Fruit fly (Drosophila melanogaster) whole organism, embryonic: Measurements from ENCODE around the gene CG7430.

Experiments used
- BEAF-32 ChIP-seq: fragments of 200-800 bp; sonication (Bioruptor generic); optimal IDR thresholded peaks from 3 replicates; lab custom pipeline; 2017; ENCODE audit warnings: missing biosample characterization, missing genetic modification characterization, mild to moderate bottlenecking, moderate library complexity, missing genetic modification reagents
- CG10147 ChIP-seq: fragments of 200-800 bp; sonication (Bioruptor generic); optimal IDR thresholded peaks from 2 replicates; lab custom pipeline; 2019; ENCODE audit warnings: missing biosample characterization, mild to moderate bottlenecking, missing genetic modification characterization, moderate library complexity
- CG10959 ChIP-seq: fragments of 200-800 bp; sonication (Bioruptor generic); IDR thresholded peaks from 2 replicates; pipeline ENCODE4 v1.3.6; 2022; ENCODE audit warnings: missing biosample characterization, missing genetic modification characterization
- CG11093 ChIP-seq: fragments of 200-800 bp; sonication (Bioruptor generic); IDR thresholded peaks from 3 replicates; pipeline ENCODE4 v1.3.6; 2022; ENCODE audit warnings: missing biosample characterization, missing genetic modification characterization
- CG11247 ChIP-seq: fragments of 200-800 bp; sonication (Bioruptor generic); IDR thresholded peaks from 2 replicates; pipeline ENCODE4 v1.3.6; 2022; ENCODE audit warnings: missing biosample characterization, missing genetic modification characterization
- CG13775 ChIP-seq: fragments of 200-800 bp; sonication (Bioruptor generic); optimal IDR thresholded peaks from 3 replicates; lab custom pipeline; 2017; ENCODE audit warnings: missing biosample characterization, mild to moderate bottlenecking, missing genetic modification characterization
- CG1647 ChIP-seq: fragments of 200-800 bp; sonication (Bioruptor generic); optimal IDR thresholded peaks from 3 replicates; lab custom pipeline; 2016; ENCODE audit warnings: missing biosample characterization, missing genetic modification characterization
- CG16779 ChIP-seq: fragments of 200-800 bp; sonication (Bioruptor generic); IDR thresholded peaks from 2 replicates; pipeline ENCODE4 v1.3.6; 2022; ENCODE audit warnings: missing biosample characterization, missing genetic modification characterization
- CG17359 ChIP-seq: fragments of 200-800 bp; sonication (Bioruptor generic); optimal IDR thresholded peaks from 3 replicates; lab custom pipeline; 2018; ENCODE audit warnings: missing biosample characterization, mild to moderate bottlenecking, missing genetic modification characterization, moderate library complexity
- CG17568 ChIP-seq: fragments of 200-800 bp; sonication (Bioruptor generic); optimal IDR thresholded peaks from 2 replicates; lab custom pipeline; 2018; ENCODE audit warnings: missing biosample characterization, mild to moderate bottlenecking, missing genetic modification characterization, moderate library complexity
- CG17829 ChIP-seq: fragments of 200-800 bp; optimal IDR thresholded peaks from 2 replicates; lab custom pipeline; 2019; ENCODE audit warnings: missing biosample characterization, mild to moderate bottlenecking, missing genetic modification characterization, moderate library complexity
- CG30431 ChIP-seq: fragments of 200-800 bp; sonication (Bioruptor generic); optimal IDR thresholded peaks from 2 replicates; lab custom pipeline; 2017; ENCODE audit warnings: missing biosample characterization, missing genetic modification characterization
- CG34376 ChIP-seq: fragments of 200-800 bp; sonication (Bioruptor generic); optimal IDR thresholded peaks from 2 replicates; lab custom pipeline; 2018; ENCODE audit warnings: missing biosample characterization, mild to moderate bottlenecking, missing genetic modification characterization
- CG3726 ChIP-seq: fragments of 200-800 bp; sonication (Bioruptor generic); IDR thresholded peaks from 3 replicates; pipeline ENCODE4, ENCODE4 v1.3.6; 2022; ENCODE audit warnings: missing biosample characterization, missing genetic modification characterization
- CG3838 ChIP-seq: fragments of 200-800 bp; sonication (Bioruptor generic); optimal IDR thresholded peaks from 3 replicates; lab custom pipeline; 2016; ENCODE audit warnings: missing biosample characterization, missing genetic modification characterization
- CG43689 ChIP-seq: fragments of 200-800 bp; sonication (Bioruptor generic); IDR thresholded peaks from 2 replicates; pipeline ENCODE4 v1.3.6; 2022; ENCODE audit warnings: missing biosample characterization, missing genetic modification characterization
- CG4617 ChIP-seq: fragments of 200-800 bp; sonication (Bioruptor generic); optimal IDR thresholded peaks from 3 replicates; lab custom pipeline; 2016; ENCODE audit warnings: missing biosample characterization, missing genetic modification characterization, borderline replicate concordance
- CG4707 ChIP-seq: fragments of 200-800 bp; sonication (Bioruptor generic); optimal IDR thresholded peaks from 2 replicates; lab custom pipeline; 2018; ENCODE audit warnings: missing biosample characterization, mild to moderate bottlenecking, missing genetic modification characterization, moderate library complexity
- CG5180 ChIP-seq: fragments of 200-800 bp; sonication (Bioruptor generic); optimal IDR thresholded peaks from 3 replicates; lab custom pipeline; 2017; ENCODE audit warnings: missing biosample characterization, missing genetic modification characterization, mild to moderate bottlenecking, moderate library complexity, missing genetic modification reagents
- CG6254 ChIP-seq: fragments of 200-800 bp; sonication (Bioruptor generic); optimal IDR thresholded peaks from 3 replicates; lab custom pipeline; 2017; ENCODE audit warnings: mild to moderate bottlenecking, missing biosample characterization, missing genetic modification reagents, missing genetic modification characterization
- CG6683 ChIP-seq: fragments of 200-800 bp; sonication (Bioruptor generic); optimal IDR thresholded peaks from 2 replicates; lab custom pipeline; 2017; ENCODE audit warnings: missing biosample characterization, mild to moderate bottlenecking, missing genetic modification characterization, missing genetic modification reagents
- CG6689 ChIP-seq: fragments of 200-800 bp; sonication (Bioruptor generic); IDR thresholded peaks from 2 replicates; pipeline ENCODE4 v1.3.6; 2022; ENCODE audit warnings: missing biosample characterization, missing genetic modification characterization
- CG7271 ChIP-seq: fragments of 200-800 bp; sonication (Bioruptor generic); optimal IDR thresholded peaks from 2 replicates; lab custom pipeline; 2018; ENCODE audit warnings: missing biosample characterization, mild to moderate bottlenecking, missing genetic modification characterization, moderate library complexity
- CG7963 ChIP-seq: fragments of 200-800 bp; sonication (Bioruptor generic); IDR thresholded peaks from 3 replicates; pipeline ENCODE4 v1.3.6; 2022; ENCODE audit warnings: missing biosample characterization, missing genetic modification characterization; ENCODE audit not compliant: partially characterized antibody
- CG8388 ChIP-seq: fragments of 200-800 bp; sonication (Bioruptor generic); optimal IDR thresholded peaks from 2 replicates; lab custom pipeline; 2019; ENCODE audit warnings: missing biosample characterization, mild to moderate bottlenecking, missing genetic modification characterization, moderate library complexity
- Chrac-16 ChIP-seq: fragments of 200-800 bp; sonication (Bioruptor generic); optimal IDR thresholded peaks from 3 replicates; lab custom pipeline; 2016; ENCODE audit warnings: missing biosample characterization, missing genetic modification characterization
- D ChIP-seq, 2 experiments: fragments of 200-800 bp in 1 of 2; fragments of >200 bp in 1 of 2; sonication (Bioruptor generic) in 1 of 2; optimal IDR thresholded peaks; 2 replicates in 1 of 2; 3 replicates in 1 of 2; lab custom pipeline; 2017; ENCODE audit warnings: mild to moderate bottlenecking in 1 of 2, missing biosample characterization in 1 of 2, missing genetic modification characterization in 1 of 2, missing genetic modification reagents in 1 of 2
- Dp ChIP-seq: fragments of 200-800 bp; sonication (Bioruptor generic); optimal IDR thresholded peaks from 2 replicates; lab custom pipeline; 2018; ENCODE audit warnings: missing biosample characterization, mild to moderate bottlenecking, missing genetic modification characterization, moderate library complexity
- Dref ChIP-seq: fragments of 200-800 bp; sonication (Bioruptor generic); IDR thresholded peaks from 2 replicates; pipeline ENCODE4 v1.3.6; 2022; ENCODE audit warnings: missing biosample characterization, missing genetic modification characterization
- Elba2 ChIP-seq: fragments of 200-800 bp; sonication (Bioruptor generic); optimal IDR thresholded peaks from 3 replicates; lab custom pipeline; 2016; ENCODE audit warnings: missing biosample characterization, missing genetic modification characterization
- HLHmδ ChIP-seq: fragments of 200-800 bp; sonication (Bioruptor generic); optimal IDR thresholded peaks from 2 replicates; lab custom pipeline; 2018; ENCODE audit warnings: missing biosample characterization, mild to moderate bottlenecking, missing genetic modification characterization, moderate library complexity
- Kr ChIP-seq: fragments of 200-800 bp; sonication (Bioruptor generic); optimal IDR thresholded peaks from 2 replicates; lab custom pipeline; 2017; ENCODE audit warnings: missing biosample characterization, mild to moderate bottlenecking, missing genetic modification characterization
- Mes4 ChIP-seq: fragments of 200-800 bp; sonication (Bioruptor generic); optimal IDR thresholded peaks from 2 replicates; lab custom pipeline; 2016; ENCODE audit warnings: missing biosample characterization, missing genetic modification characterization
- Nf-YC ChIP-seq: fragments of 200-800 bp; optimal IDR thresholded peaks from 3 replicates; lab custom pipeline; 2019; ENCODE audit warnings: missing biosample characterization, mild to moderate bottlenecking, missing genetic modification characterization, moderate library complexity
- Sin3A ChIP-seq: fragments of >200 bp; optimal IDR thresholded peaks from 2 replicates; lab custom pipeline; 2018
- Stat92E ChIP-seq, 3 experiments: fragments of >200 bp in 2 of 3; fragments of 200-800 bp in 1 of 3; sonication (Bioruptor generic) in 1 of 3; optimal IDR thresholded peaks; 2 replicates each; lab custom pipeline; 2017 to 2019; ENCODE audit warnings: missing biosample characterization in 3 of 3, missing genetic modification characterization in 3 of 3, mild to moderate bottlenecking in 1 of 3, moderate library complexity in 1 of 3
- az2 ChIP-seq: fragments of 200-800 bp; sonication (Bioruptor generic); optimal IDR thresholded peaks from 3 replicates; lab custom pipeline; 2016; ENCODE audit warnings: missing biosample characterization, missing genetic modification characterization
- bbx ChIP-seq: fragments of 200-800 bp; sonication (Bioruptor generic); IDR thresholded peaks from 2 replicates; pipeline ENCODE4 v1.3.6; 2022; ENCODE audit warnings: missing biosample characterization, missing genetic modification characterization; ENCODE audit not compliant: partially characterized antibody
- dati ChIP-seq: fragments of 200-800 bp; sonication (Bioruptor generic); IDR thresholded peaks from 2 replicates; pipeline ENCODE4 v1.3.6; 2022; ENCODE audit warnings: missing biosample characterization, missing genetic modification characterization
- esg ChIP-seq: fragments of 200-800 bp; sonication (Bioruptor generic); conservative IDR thresholded peaks from 2 replicates; pipeline ENCODE4 v1.3.6; 2022; ENCODE audit warnings: missing biosample characterization, missing genetic modification characterization
- fd102C ChIP-seq: fragments of 200-800 bp; sonication (Bioruptor generic); optimal IDR thresholded peaks from 2 replicates; lab custom pipeline; 2018; ENCODE audit warnings: missing biosample characterization, mild to moderate bottlenecking, missing genetic modification characterization, moderate library complexity
- gsb ChIP-seq: fragments of 200-800 bp; sonication (Bioruptor generic); IDR thresholded peaks from 2 replicates; pipeline ENCODE4 v1.3.6; 2022; ENCODE audit warnings: missing biosample characterization, missing genetic modification characterization
- gsb-n ChIP-seq: fragments of 200-800 bp; sonication (Bioruptor generic); optimal IDR thresholded peaks from 3 replicates; lab custom pipeline; 2018; ENCODE audit warnings: missing biosample characterization, mild to moderate bottlenecking, missing genetic modification characterization
- jigr1 ChIP-seq: fragments of 200-800 bp; sonication (Bioruptor generic); IDR thresholded peaks from 3 replicates; pipeline ENCODE4 v1.3.6; 2022; ENCODE audit warnings: missing biosample characterization, missing genetic modification characterization
- kni ChIP-seq: fragments of 200-800 bp; sonication (Bioruptor generic); optimal IDR thresholded peaks from 3 replicates; lab custom pipeline; 2017; ENCODE audit warnings: mild to moderate bottlenecking, missing biosample characterization, missing genetic modification reagents, missing genetic modification characterization
- lmd ChIP-seq: fragments of 200-800 bp; sonication (Bioruptor generic); IDR thresholded peaks from 2 replicates; pipeline ENCODE4 v1.3.6; 2022; ENCODE audit warnings: missing biosample characterization, missing genetic modification characterization
- sd ChIP-seq: fragments of 200-800 bp; sonication (Bioruptor generic); optimal IDR thresholded peaks from 3 replicates; lab custom pipeline; 2018; ENCODE audit warnings: missing biosample characterization, mild to moderate bottlenecking, missing genetic modification characterization, moderate library complexity
- so ChIP-seq: fragments of 200-800 bp; sonication (Bioruptor generic); IDR thresholded peaks from 3 replicates; pipeline ENCODE4 v1.3.6; 2022; ENCODE audit warnings: missing biosample characterization, missing genetic modification characterization
- tll ChIP-seq, 2 experiments: fragments of 200-800 bp in 1 of 2; fragments of >200 bp in 1 of 2; sonication (Bioruptor generic) in 1 of 2; optimal IDR thresholded peaks; 2 replicates each; lab custom pipeline; 2017 to 2019; ENCODE audit warnings: missing biosample characterization in 2 of 2, missing genetic modification characterization in 2 of 2, mild to moderate bottlenecking in 1 of 2, moderate library complexity in 1 of 2
- wor ChIP-seq: fragments of 200-800 bp; sonication (Bioruptor generic); IDR thresholded peaks from 2 replicates; pipeline ENCODE4 v1.3.6; 2022; ENCODE audit warnings: missing biosample characterization, missing genetic modification characterization
- yki ChIP-seq: fragments of >200 bp; optimal IDR thresholded peaks from 3 replicates; lab custom pipeline; 2018

Gene CG7430

DNA sequence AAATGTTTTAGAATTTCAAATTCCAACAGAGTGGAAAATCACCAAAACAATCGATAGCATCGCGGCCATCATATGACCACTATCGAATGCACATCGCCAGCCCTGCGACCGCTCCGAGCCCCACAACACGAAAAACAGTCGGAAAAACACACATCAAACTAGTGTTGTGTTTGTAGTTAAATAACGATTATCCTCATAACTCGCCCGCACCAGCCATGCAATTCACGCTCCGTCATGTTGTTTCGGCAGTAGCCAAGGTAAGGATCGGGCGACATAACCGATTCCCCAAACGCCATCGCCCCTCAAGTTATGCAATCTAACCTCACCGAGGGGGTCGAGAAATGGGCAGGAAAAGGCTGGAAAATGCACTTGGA is 253 bp downstream of the CG7430 start (continued):
- TF ChIP-seq jigr1 (GFP tag; lab: Robert Waterston, UW) (no peak), CG17359 (tag; lab: Kevin White, UChicago) (no peak), D (optimal IDR thresholded peaks at IDR 0.05; lab: Kevin White, UChicago) (no peak), D (GFP tag; optimal IDR thresholded peaks at IDR 0.05; lab: Kevin White, UChicago) (no peak), gsb-n (tag; lab: Kevin White, UChicago) (no peak), CG1647 (GFP tag; lab: Kevin White, UChicago) (no peak), Elba2 (GFP tag; lab: Kevin White, UChicago) (no peak), CG5180 (GFP tag; lab: Kevin White, UChicago) (peak; percentile 63), so (GFP tag; lab: Robert Waterston, UW) (no peak), Nf-YC (tag; lab: Kevin White, UChicago) (no peak), CG34376 (GFP tag; lab: Kevin White, UChicago) (no peak), Kr (GFP tag; lab: Kevin White, UChicago) (no peak), lmd (GFP tag; lab: Robert Waterston, UW) (no peak; the same call in 1 of the 2 replicates), CG3726 (GFP tag; lab: Robert Waterston, UW) (no peak), CG17829 (no peak), gsb (GFP tag; lab: Robert Waterston, UW) (no peak), CG4707 (no peak), kni (GFP tag; lab: Kevin White, UChicago) (no peak), CG43689 (GFP tag; lab: Robert Waterston, UW) (no peak), HLHmδ (no peak), CG7963 (GFP tag; lab: Robert Waterston, UW) (peak; percentile 60), Mes4 (no peak), Sin3A (lab: Kevin White, UChicago) (peak; percentile 24), Dref (GFP tag; lab: Robert Waterston, UW) (peak; percentile 74), BEAF-32 (no peak), CG7271 (tag; lab: Kevin White, UChicago) (no peak), Stat92E (GFP tag; optimal IDR thresholded peaks at IDR 0.05; lab: Kevin White, UChicago) (no peak), CG11093 (GFP tag; lab: Robert Waterston, UW) (no peak), wor (GFP tag; lab: Robert Waterston, UW) (no peak), CG8388 (GFP tag; lab: Kevin White, UChicago) (no peak), CG17568 (GFP tag; lab: Kevin White, UChicago) (no peak), CG6254 (no peak), CG4617 (GFP tag; lab: Kevin White, UChicago) (peak; percentile 91), Chrac-16 (GFP tag; lab: Kevin White, UChicago) (no peak), yki (lab: Kevin White, UChicago) (no peak), CG10147 (GFP tag; lab: Kevin White, UChicago) (no peak), CG6689 (GFP tag; lab: Robert Waterston, UW) (no peak), Dp (GFP tag; lab: Kevin White, UChicago) (peak; percentile 30), dati (GFP tag; lab: Robert Waterston, UW) (no peak), CG11247 (0 out of 2 replicates have a peak, but pooled peaks have one; percentile 11), CG3838 (GFP tag; lab: Kevin White, UChicago) (no peak), CG10959 (GFP tag; lab: Robert Waterston, UW) (no peak), CG30431 (no peak), az2 (GFP tag; lab: Kevin White, UChicago) (no peak), CG16779 (GFP tag; lab: Robert Waterston, UW) (no peak), esg (GFP tag; lab: Robert Waterston, UW) (no peak), fd102C (GFP tag; lab: Kevin White, UChicago) (no peak), CG6683 (GFP tag; lab: Kevin White, UChicago) (no peak), bbx (peak; percentile 85), tll (GFP tag; optimal IDR thresholded peaks at IDR 0.05; lab: Kevin White, UChicago) (no peak), sd (tag; lab: Kevin White, UChicago) (no peak), CG13775 (GFP tag; lab: Kevin White, UChicago) (no peak)
